Fruit fly (Drosophila melanogaster): ENCODE measurements around the gene CG13847.

The CG13847 gene

DNA sequence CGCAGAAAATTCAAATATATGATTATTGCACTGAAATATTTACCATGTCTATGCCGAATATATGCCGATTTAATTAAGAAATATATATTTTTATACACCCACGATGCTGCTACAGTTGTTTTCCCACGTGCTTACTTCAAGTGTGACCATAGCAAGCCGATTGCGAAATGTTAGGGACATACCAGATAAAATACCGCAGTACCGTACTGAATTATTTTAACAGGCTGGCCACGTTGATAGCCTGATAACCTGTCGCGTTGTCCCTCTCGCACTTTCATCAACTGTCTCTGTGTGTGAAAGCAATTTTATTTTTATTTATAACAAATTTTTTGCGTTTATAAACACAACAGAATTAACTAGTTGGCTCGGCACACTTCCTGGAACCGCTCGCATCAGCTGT, 15.0 kb downstream of the CG13847 start, which contains the start of the genes Nop56 and mats:
Gene Nop56 (minus strand): TSS at position 158 of the 400 bp plus-strand sequence.
Gene mats (plus strand): TSS at position 251 of the 400 bp plus-strand sequence.
- peak; percentile 88 for TF ChIP-seq kay (GFP tag; ENCODE audit: borderline replicate concordance)
- TF ChIP-seq CG7045 (GFP tag; optimal IDR thresholded peaks at IDR 0.05), result no peak
- no peak for TF ChIP-seq Hr96 (GFP tag; optimal IDR thresholded peaks at IDR 0.05)
- peak; percentile 19 for TF ChIP-seq CG14711 (tag; optimal IDR thresholded peaks at IDR 0.05)
- no peak for TF ChIP-seq CG5204 (GFP tag; optimal IDR thresholded peaks at IDR 0.05)
- TF ChIP-seq pad (GFP tag; optimal IDR thresholded peaks at IDR 0.05), result peak; percentile 27
- peak; percentile 27 for TF ChIP-seq cic (GFP tag; optimal IDR thresholded peaks at IDR 0.05)
- peak; percentile 6 for TF ChIP-seq CG11617 (GFP tag; optimal IDR thresholded peaks at IDR 0.05)
- no peak for TF ChIP-seq tj (GFP tag; optimal IDR thresholded peaks at IDR 0.05)
- no peak for TF ChIP-seq CG33017 (tag; optimal IDR thresholded peaks at IDR 0.05)
- TF ChIP-seq ovo (GFP tag; optimal IDR thresholded peaks at IDR 0.05), result no peak
- TF ChIP-seq Crg-1 (GFP tag; optimal IDR thresholded peaks at IDR 0.05), result no peak
- TF ChIP-seq CG7101 (tag; optimal IDR thresholded peaks at IDR 0.05), result peak; percentile 45
- no peak for TF ChIP-seq CG1620 (GFP tag; optimal IDR thresholded peaks at IDR 0.05)
- TF ChIP-seq Mnt (GFP tag; optimal IDR thresholded peaks at IDR 0.05), result peak; percentile 100
- TF ChIP-seq CG12768 (GFP tag; optimal IDR thresholded peaks at IDR 0.05), result no peak
- TF ChIP-seq Clk (GFP tag; optimal IDR thresholded peaks at IDR 0.05), result no peak
- TF ChIP-seq bab1 (GFP tag; optimal IDR thresholded peaks at IDR 0.05), result peak; percentile 67
- TF ChIP-seq cnc (optimal IDR thresholded peaks at IDR 0.05), result no peak

DNA sequence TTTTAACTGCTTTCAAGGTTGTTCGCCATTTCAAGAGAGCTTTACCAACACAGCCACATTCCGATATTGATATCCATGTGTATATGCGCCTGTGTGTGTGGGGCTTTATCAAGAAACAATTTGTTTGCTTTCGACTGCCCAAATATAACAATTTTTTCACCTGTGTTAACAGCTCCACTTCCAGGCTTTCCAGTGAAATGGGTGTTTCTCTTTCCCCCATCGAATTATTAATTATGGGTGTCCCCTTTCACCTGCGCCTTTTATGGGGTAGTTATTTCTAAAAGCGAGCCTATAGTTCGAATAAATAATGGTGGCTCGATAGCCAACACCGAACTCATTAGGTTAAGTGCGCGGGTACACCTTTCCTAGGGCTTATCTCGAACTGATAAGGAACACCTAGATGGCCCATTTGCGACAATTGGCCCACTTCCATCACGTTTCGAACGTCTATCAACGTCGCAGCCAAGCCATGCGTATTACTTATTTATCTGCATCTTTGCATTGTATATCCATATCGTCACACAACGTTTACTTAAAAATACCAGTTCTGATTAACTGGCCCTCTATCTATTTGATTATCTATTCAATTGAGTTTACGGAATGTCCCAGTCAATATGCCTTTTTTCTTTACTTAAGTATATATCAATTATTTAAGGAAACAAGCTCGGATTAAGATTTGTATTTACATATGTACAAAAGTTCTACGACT, 23.9 kb downstream of the CG13847 start:
- TF ChIP-seq CG7101 (tag; optimal IDR thresholded peaks at IDR 0.05), result no peak
- TF ChIP-seq Mnt (GFP tag; optimal IDR thresholded peaks at IDR 0.05), result peak; percentile 20
- TF ChIP-seq Hr96 (GFP tag; optimal IDR thresholded peaks at IDR 0.05), result peak; percentile 12
- no peak for TF ChIP-seq CG7045 (GFP tag; optimal IDR thresholded peaks at IDR 0.05)
- no peak for TF ChIP-seq Clk (GFP tag; optimal IDR thresholded peaks at IDR 0.05)
- TF ChIP-seq CG1620 (GFP tag; optimal IDR thresholded peaks at IDR 0.05), result no peak
- TF ChIP-seq tj (GFP tag; optimal IDR thresholded peaks at IDR 0.05), result no peak
- peak; percentile 55 for TF ChIP-seq cic (GFP tag; optimal IDR thresholded peaks at IDR 0.05)
- TF ChIP-seq kay (GFP tag; ENCODE audit: borderline replicate concordance), result peak; percentile 14
- TF ChIP-seq CG12768 (GFP tag; optimal IDR thresholded peaks at IDR 0.05), result peak; percentile 7

DNA sequence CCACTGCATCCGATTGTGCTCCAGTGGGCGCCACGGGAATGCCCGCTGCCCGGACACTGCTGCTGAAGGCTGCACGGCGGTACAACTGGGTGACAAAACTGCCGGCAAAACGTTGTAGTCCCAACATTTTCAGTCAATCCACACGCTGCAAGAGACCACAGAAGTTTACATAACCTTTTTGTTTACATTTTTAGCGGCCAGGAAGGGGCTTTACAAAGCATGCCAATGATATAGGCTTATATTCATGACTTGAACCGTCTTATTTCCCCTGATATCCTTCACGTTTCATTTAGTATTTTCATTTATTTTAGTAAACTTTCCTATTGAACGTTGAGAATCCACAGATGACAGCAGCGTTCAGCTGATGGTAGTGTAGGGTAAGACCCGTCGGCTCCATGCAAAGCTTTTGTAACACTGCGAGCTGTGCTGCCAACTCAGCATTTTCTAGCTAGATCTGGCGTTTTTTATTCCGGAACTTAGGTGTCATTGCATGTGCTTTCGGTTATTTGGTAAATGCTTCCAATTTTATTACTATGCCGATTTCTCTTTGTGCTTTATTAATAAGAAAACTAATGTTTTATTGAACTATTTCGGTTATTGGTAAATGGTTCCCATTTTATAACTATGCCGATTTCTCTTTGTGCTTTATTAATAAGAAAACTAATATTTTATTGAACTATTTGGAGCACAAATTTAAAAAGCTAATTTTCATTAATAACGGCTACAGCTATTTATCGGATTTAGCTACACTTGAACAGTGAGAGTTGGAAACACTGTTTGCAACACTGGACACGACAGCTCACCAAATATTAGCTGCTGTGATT, 25.2 kb downstream of the CG13847 start, which contains the start of the genes CG13850 and lqfR:
Gene CG13850 (minus strand): TSS at position 379 of the 824 bp plus-strand sequence.
Gene lqfR (plus strand): TSS at position 765 of the 824 bp plus-strand sequence.
- peak; percentile 25 for TF ChIP-seq bab1 (GFP tag; optimal IDR thresholded peaks at IDR 0.05)
- TF ChIP-seq kay (GFP tag; ENCODE audit: borderline replicate concordance), result peak; percentile 95
- TF ChIP-seq ovo (GFP tag; optimal IDR thresholded peaks at IDR 0.05), result peak; percentile 80
- peak; percentile 88 for TF ChIP-seq CG1620 (GFP tag; optimal IDR thresholded peaks at IDR 0.05)
- TF ChIP-seq CG5204 (GFP tag; optimal IDR thresholded peaks at IDR 0.05), result peak; percentile 85
- peak; percentile 84 for TF ChIP-seq CG11617 (GFP tag; optimal IDR thresholded peaks at IDR 0.05)
- peak; percentile 89 for TF ChIP-seq Crg-1 (GFP tag; optimal IDR thresholded peaks at IDR 0.05)
- TF ChIP-seq Clk (GFP tag; optimal IDR thresholded peaks at IDR 0.05), result peak; percentile 73
- TF ChIP-seq cnc (optimal IDR thresholded peaks at IDR 0.05), result no peak
- peak; percentile 92 for TF ChIP-seq toe (GFP tag; optimal IDR thresholded peaks at IDR 0.05)
- TF ChIP-seq CG14711 (tag; optimal IDR thresholded peaks at IDR 0.05), result peak; percentile 65
- peak; percentile 61 for TF ChIP-seq CG33017 (tag; optimal IDR thresholded peaks at IDR 0.05)
- peak; percentile 88 for TF ChIP-seq CG12768 (GFP tag; optimal IDR thresholded peaks at IDR 0.05)
- peak; percentile 69 for TF ChIP-seq CG7045 (GFP tag; optimal IDR thresholded peaks at IDR 0.05)
- peak; percentile 84 for TF ChIP-seq Hr96 (GFP tag; optimal IDR thresholded peaks at IDR 0.05)
- TF ChIP-seq Mnt (GFP tag; optimal IDR thresholded peaks at IDR 0.05), result peak; percentile 77
- TF ChIP-seq CG7101 (tag; optimal IDR thresholded peaks at IDR 0.05), result peak; percentile 81
- peak; percentile 57 for TF ChIP-seq tj (GFP tag; optimal IDR thresholded peaks at IDR 0.05)
- TF ChIP-seq pad (GFP tag; optimal IDR thresholded peaks at IDR 0.05), result peak; percentile 87
- peak; percentile 49 for TF ChIP-seq cic (GFP tag; optimal IDR thresholded peaks at IDR 0.05)

DNA sequence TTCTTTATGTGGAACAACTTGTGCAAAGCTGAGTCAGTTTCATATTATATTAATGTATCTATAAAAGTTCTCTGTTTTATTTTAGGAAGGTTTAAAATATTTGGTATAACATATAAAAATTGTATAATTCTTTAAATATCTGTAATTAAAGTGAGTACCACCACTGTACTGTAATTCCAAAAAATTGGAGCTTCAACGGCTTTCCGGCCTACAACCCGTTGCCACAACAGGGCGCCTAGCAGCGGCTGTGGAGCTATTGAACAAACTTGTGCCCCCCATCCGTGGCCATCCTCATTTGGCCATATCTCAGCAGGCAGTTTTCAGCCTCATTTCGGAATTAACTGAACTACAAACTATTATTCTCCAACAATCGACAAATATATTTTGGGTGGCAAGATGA, 30.3 kb downstream of the CG13847 start, which contains the start of gene CG13855:
Gene CG13855 (plus strand): TSS at position 301 of the 400 bp plus-strand sequence.
- TF ChIP-seq ovo (GFP tag; optimal IDR thresholded peaks at IDR 0.05) (no peak), Hr96 (GFP tag; optimal IDR thresholded peaks at IDR 0.05) (no peak), cic (GFP tag; optimal IDR thresholded peaks at IDR 0.05) (no peak), Mnt (GFP tag; optimal IDR thresholded peaks at IDR 0.05) (no peak), Crg-1 (GFP tag; optimal IDR thresholded peaks at IDR 0.05) (no peak), CG1620 (GFP tag; optimal IDR thresholded peaks at IDR 0.05) (no peak), CG14711 (tag; optimal IDR thresholded peaks at IDR 0.05) (no peak), Clk (GFP tag; optimal IDR thresholded peaks at IDR 0.05) (no peak), bab1 (GFP tag; optimal IDR thresholded peaks at IDR 0.05) (no peak), CG7101 (tag; optimal IDR thresholded peaks at IDR 0.05) (no peak), CG7045 (GFP tag; optimal IDR thresholded peaks at IDR 0.05) (no peak), kay (GFP tag; ENCODE audit: borderline replicate concordance) (no peak), pad (GFP tag; optimal IDR thresholded peaks at IDR 0.05) (no peak)

DNA sequence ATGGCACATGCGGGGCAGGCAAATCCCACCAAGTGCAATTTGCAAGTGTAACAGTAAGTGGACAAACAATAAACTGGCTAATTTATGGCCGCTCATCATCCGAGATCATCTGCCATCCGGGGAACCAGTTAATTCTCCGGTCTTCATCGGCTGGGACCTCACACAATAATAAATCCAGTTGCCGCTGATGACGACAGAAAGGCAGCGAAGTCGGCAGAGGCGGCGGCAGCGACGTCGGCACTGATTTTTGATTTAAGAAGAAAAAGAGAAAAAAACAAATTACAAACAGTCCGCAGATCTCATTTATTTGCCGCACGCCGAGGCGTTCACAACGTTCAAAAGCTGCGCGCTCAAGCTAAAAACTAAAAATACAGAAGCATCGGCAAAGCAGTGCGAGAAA, 33.6 kb downstream of the CG13847 start, which contains the start of gene CG13856:
Gene CG13856 (plus strand): TSS at position 301 of the 400 bp plus-strand sequence.
- TF ChIP-seq Hr96 (GFP tag; optimal IDR thresholded peaks at IDR 0.05) (no peak), Mnt (GFP tag; optimal IDR thresholded peaks at IDR 0.05) (no peak), Crg-1 (GFP tag; optimal IDR thresholded peaks at IDR 0.05) (no peak), CG14711 (tag; optimal IDR thresholded peaks at IDR 0.05) (no peak), cnc (optimal IDR thresholded peaks at IDR 0.05) (no peak), pad (GFP tag; optimal IDR thresholded peaks at IDR 0.05) (no peak), CG11617 (GFP tag; optimal IDR thresholded peaks at IDR 0.05) (no peak), kay (GFP tag; ENCODE audit: borderline replicate concordance) (no peak), tj (GFP tag; optimal IDR thresholded peaks at IDR 0.05) (no peak), bab1 (GFP tag; optimal IDR thresholded peaks at IDR 0.05) (no peak), ovo (GFP tag; optimal IDR thresholded peaks at IDR 0.05) (no peak), CG5204 (GFP tag; optimal IDR thresholded peaks at IDR 0.05) (no peak), Clk (GFP tag; optimal IDR thresholded peaks at IDR 0.05) (no peak), toe (GFP tag; optimal IDR thresholded peaks at IDR 0.05) (no peak), CG1620 (GFP tag; optimal IDR thresholded peaks at IDR 0.05) (no peak), cic (GFP tag; optimal IDR thresholded peaks at IDR 0.05) (no peak), CG33017 (tag; optimal IDR thresholded peaks at IDR 0.05) (no peak)
